Worm (Caenorhabditis elegans) whole organism, L4/young adult: ENCODE results near the gene din-1.

Experiments used
- W03F9.2 ChIP-seq: fragments of 150-350 bp; optimal IDR thresholded peaks from 2 replicates; lab custom pipeline; 2014; ENCODE audit warnings: missing biosample characterization, missing genetic modification characterization
- dao-5 ChIP-seq: sonication (generic microtip); optimal IDR thresholded peaks from 2 replicates; lab custom pipeline; 2016; ENCODE audit warnings: missing genotype, missing genetic modification characterization, moderate library complexity, missing compliant biosample characterization
- him-1 ChIP-seq: sonication (generic microtip); optimal IDR thresholded peaks from 2 replicates; lab custom pipeline; 2016; ENCODE audit warnings: missing genotype, missing genetic modification reagents, missing genetic modification characterization, missing compliant biosample characterization

din-1 gene

ce11 chrII:11595368-11595996, 37.9 kb downstream of the din-1 start, which contains the start of gene gfat-1:
Gene gfat-1, minus strand, starts transcription at chrII:11595418.
- TF ChIP-seq him-1 (no peak), W03F9.2 (tag; lab: Kevin White, UChicago) (no peak)

DNA sequence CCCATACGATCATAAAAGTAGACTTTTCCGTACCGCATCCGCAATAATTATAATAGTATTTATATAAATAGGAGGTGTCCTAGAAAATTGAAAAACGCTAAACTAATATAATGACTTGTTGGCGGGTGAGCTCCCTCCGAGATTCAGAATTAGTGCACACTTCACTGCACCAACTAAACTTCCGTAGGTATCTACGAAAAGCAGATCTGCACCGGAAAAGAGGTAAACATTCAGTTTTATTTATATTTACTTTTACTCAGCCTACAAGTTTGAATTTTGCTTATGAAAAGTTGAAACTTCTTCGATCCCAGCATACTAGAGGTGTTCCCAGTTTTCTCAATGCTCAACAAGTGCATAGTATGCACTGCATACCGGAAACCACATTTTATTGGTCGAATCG, 41.4 kb downstream of the din-1 start, which contains the start of gene F07A11.1:
Gene F07A11.1 (minus strand): TSS at position 101 of the 400 bp plus-strand sequence.
- TF ChIP-seq dao-5 (tag; lab: Kevin White, UChicago) (no peak), him-1 (no peak), W03F9.2 (tag; lab: Kevin White, UChicago) (no peak)

- TF ChIP-seq dao-5 (tag; lab: Kevin White, UChicago): no peak
- no peak for TF ChIP-seq W03F9.2 (tag; lab: Kevin White, UChicago)
- TF ChIP-seq him-1: no peak
Observed at ce11 chrII:11591558-11591957, 41.9 kb downstream of the din-1 start.

ce11 chrII:11588304-11588703, 45.1 kb downstream of the din-1 start:
- no peak for TF ChIP-seq him-1
- no peak for TF ChIP-seq W03F9.2 (tag; lab: Kevin White, UChicago)
- no peak for TF ChIP-seq dao-5 (tag; lab: Kevin White, UChicago)

DNA sequence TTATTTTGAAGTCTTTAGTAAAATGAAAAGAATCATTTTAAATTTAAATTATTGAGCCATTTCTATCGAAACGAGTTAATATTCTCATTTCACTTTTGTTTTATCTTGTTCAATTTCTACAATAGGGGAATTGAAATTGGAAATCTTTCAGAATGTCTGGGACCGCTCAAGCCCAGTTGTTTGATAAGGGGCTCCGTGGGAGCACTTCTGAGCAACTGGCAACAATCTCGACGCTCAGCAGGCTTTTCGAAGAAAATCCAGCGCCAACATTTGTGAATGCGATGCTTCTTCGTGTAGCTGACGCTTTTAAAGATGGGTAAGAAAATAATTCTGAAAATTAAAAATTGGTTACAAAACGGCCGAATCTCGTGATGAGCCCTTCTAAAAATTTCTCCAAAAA, 50.7 kb downstream of the din-1 start, which contains the start of gene ints-7:
Gene ints-7 (plus strand): TSS at position 152 of the 400 bp plus-strand sequence.
- no peak for TF ChIP-seq dao-5 (tag; lab: Kevin White, UChicago)
- no peak for TF ChIP-seq him-1
- no peak for TF ChIP-seq W03F9.2 (tag; lab: Kevin White, UChicago)

DNA sequence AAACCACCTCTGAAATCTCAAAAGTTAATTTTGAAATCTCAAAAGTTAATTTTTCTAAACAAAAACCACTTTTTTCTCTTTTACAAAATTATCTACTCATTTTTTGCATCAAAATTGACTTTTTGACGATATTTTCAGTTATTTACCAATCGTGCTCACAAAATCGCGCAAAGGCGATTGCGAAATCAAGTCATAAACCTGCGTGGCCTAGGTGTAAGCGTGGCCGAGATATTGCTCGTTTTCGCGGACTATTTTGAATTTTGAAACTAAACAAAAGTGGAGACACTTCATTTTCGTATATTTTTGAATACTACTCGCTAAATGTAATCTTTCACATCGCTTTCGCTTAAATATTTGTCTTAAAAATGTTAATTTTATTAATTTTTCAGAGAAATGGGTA, 55.1 kb downstream of the din-1 start, which contains the start of gene smc-6:
Gene smc-6 (plus strand): TSS at position 390 of the 400 bp plus-strand sequence.
- TF ChIP-seq him-1: no peak
- no peak for TF ChIP-seq W03F9.2 (tag; lab: Kevin White, UChicago)
- TF ChIP-seq dao-5 (tag; lab: Kevin White, UChicago): no peak

- TF ChIP-seq dao-5 (tag; lab: Kevin White, UChicago) (no peak), W03F9.2 (tag; lab: Kevin White, UChicago) (no peak), him-1 (no peak)
Observed at ce11 chrII:11577861-11578260, 55.5 kb downstream of the din-1 start.

ce11 chrII:11577397-11577796, 56.0 kb downstream of the din-1 start, which contains the start of gene pcs-1:
Gene pcs-1, minus strand, starts transcription at chrII:11577740.
- no peak for TF ChIP-seq dao-5 (tag; lab: Kevin White, UChicago)
- no peak for TF ChIP-seq him-1
- TF ChIP-seq W03F9.2 (tag; lab: Kevin White, UChicago): no peak

DNA sequence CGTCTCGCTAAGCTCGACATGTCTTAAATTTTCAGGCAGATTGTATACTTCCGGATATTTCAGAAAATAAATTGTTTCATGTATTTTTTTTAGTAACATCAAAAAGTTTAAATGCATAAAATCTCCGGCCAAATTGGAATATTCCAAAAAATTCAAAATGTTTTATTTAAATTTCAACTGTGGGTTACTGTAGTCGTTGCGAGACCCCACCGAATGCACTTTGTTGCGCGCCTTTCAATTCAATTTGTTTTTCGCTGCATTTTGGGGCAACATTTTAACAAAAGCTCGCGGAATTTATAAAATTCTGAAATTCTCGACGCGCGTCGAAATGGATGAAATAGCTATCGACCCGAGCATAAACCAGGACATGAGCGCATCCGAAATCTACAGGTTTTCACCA, 60.5 kb downstream of the din-1 start, which contains the start of gene F54D5.2:
Gene F54D5.2 (plus strand): TSS at position 237 of the 400 bp plus-strand sequence.
- TF ChIP-seq him-1 (no peak), dao-5 (tag; lab: Kevin White, UChicago) (no peak), W03F9.2 (tag; lab: Kevin White, UChicago) (no peak)

DNA sequence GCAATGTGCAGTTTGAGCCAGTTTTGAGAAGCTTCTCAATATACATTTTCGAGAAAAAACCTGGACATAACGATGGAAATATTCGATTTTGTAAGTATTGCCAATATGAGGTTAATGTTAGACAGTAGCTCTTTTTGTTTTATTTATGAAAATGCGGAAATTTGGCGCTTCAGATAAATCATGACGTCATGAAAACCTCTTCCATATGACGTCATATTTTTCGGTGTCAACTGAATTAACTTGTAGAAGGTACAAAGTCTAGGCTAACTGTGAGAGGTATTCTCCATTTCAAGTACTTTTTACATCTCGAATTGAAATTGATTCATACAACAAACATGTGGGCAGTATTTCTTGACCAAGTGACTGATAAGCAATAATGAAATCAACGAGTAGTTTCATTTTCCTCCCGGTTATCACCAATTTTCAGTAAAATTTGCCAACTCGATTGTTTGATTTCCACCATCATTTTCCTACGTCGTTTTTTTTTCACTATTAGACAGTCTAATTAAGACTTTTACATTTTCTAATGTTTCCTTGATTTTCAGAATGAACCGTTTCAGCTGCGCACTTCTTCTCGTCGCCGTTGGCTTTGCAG, 62.1 kb downstream of the din-1 start, which contains the start of gene F54D5.3:
Gene F54D5.3 (plus strand): TSS at position 546 of the 595 bp plus-strand sequence.
- no peak for TF ChIP-seq dao-5 (tag; lab: Kevin White, UChicago)
- TF ChIP-seq him-1: no peak
- TF ChIP-seq W03F9.2 (tag; lab: Kevin White, UChicago): no peak

ce11 chrII:11569213-11569868, 64.1 kb downstream of the din-1 start, which contains the start of the genes F54D5.23 and F54D5.4:
Gene F54D5.23, minus strand, starts transcription at chrII:11569287.
Gene F54D5.4, plus strand, starts transcription at chrII:11569818.
- TF ChIP-seq him-1 (no peak), dao-5 (tag; lab: Kevin White, UChicago) (no peak), W03F9.2 (tag; lab: Kevin White, UChicago) (no peak)

DNA sequence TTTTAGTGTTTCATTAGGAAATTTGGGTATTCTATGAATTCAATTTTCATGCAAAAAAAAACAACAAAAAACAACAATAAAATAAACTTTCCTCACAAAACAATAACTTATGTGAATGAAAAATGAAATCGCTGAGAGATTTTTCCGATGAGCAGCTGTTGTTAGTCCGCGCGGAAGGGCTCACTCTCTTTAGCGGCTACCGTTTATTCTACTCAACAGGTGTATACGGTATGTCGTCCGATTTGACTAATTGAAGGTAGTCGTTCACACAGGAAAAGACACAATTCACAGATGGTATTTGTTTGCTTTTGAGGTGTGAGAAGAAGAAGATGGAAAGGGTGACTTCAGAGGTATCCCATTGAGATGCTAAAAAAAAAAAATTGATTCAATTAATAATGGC, 64.7 kb downstream of the din-1 start:
- no peak for TF ChIP-seq dao-5 (tag; lab: Kevin White, UChicago)
- TF ChIP-seq him-1: no peak
- no peak for TF ChIP-seq W03F9.2 (tag; lab: Kevin White, UChicago)

ce11 chrII:11566970-11567711, 66.3 kb downstream of the din-1 start, which contains the start of gene F54D5.5:
Gene F54D5.5, minus strand, starts transcription at chrII:11567020.
- TF ChIP-seq W03F9.2 (tag; lab: Kevin White, UChicago): no peak
- TF ChIP-seq him-1: no peak
- TF ChIP-seq dao-5 (tag; lab: Kevin White, UChicago): no peak
